Worm (Caenorhabditis elegans): ENCODE data around the gene C35A5.4.

ce11 chrV:10540024-10540423 lies 43.2 kb downstream of the C35A5.4 start, which contains the start of gene degt-1:
- TF ChIP-seq flt-1 (GFP tag; IDR thresholded peaks at IDR 0.05) (no peak), ama-1 (optimal IDR thresholded peaks at IDR 0.05) (no peak), scrt-1 (GFP tag; IDR thresholded peaks at IDR 0.05) (no peak), pes-1 (GFP tag; IDR thresholded peaks at IDR 0.05) (no peak), tbx-11 (GFP tag; IDR thresholded peaks at IDR 0.05) (no peak), tbx-37 (GFP tag; conservative IDR thresholded peaks at IDR 0.05) (no peak), hnd-1 (tag; optimal IDR thresholded peaks at IDR 0.05) (no peak), aly-1 (tag; optimal IDR thresholded peaks at IDR 0.05) (no peak), hmg-4 (GFP tag; optimal IDR thresholded peaks at IDR 0.05) (no peak), ceh-36 (tag; optimal IDR thresholded peaks at IDR 0.05) (no peak)
